Fruit fly (Drosophila melanogaster) whole organism, embryonic: Measurements from ENCODE around the gene Ir67a.

ENCODE experiments used
- CG11085 ChIP-seq: fragments of 200-800 bp; sonication (Bioruptor generic); IDR thresholded peaks from 2 replicates; pipeline ENCODE4 v1.3.6; 2022; ENCODE audit warnings: missing biosample characterization, missing genetic modification characterization
- CG12299 ChIP-seq: fragments of 200-800 bp; sonication (Bioruptor generic); optimal IDR thresholded peaks from 2 replicates; lab custom pipeline; 2018; ENCODE audit warnings: missing biosample characterization, mild to moderate bottlenecking, missing genetic modification characterization
- CG12391 ChIP-seq: fragments of 200-800 bp; sonication (Bioruptor generic); optimal IDR thresholded peaks from 3 replicates; lab custom pipeline; 2018; ENCODE audit warnings: missing biosample characterization, mild to moderate bottlenecking, missing genetic modification characterization, moderate library complexity
- CG16779 ChIP-seq: fragments of 200-800 bp; sonication (Bioruptor generic); IDR thresholded peaks from 2 replicates; pipeline ENCODE4 v1.3.6; 2022; ENCODE audit warnings: missing biosample characterization, missing genetic modification characterization
- CG31365 ChIP-seq: fragments of 200-800 bp; sonication (Bioruptor generic); optimal IDR thresholded peaks from 2 replicates; lab custom pipeline; 2018; ENCODE audit warnings: missing biosample characterization, mild to moderate bottlenecking, missing genetic modification characterization
- CG33213 ChIP-seq: fragments of 200-800 bp; sonication (Bioruptor generic); optimal IDR thresholded peaks from 3 replicates; lab custom pipeline; 2016; ENCODE audit warnings: missing biosample characterization, missing genetic modification characterization
- CrebB ChIP-seq: fragments of 200-800 bp; sonication (Bioruptor generic); optimal IDR thresholded peaks from 3 replicates; lab custom pipeline; 2018; ENCODE audit warnings: missing biosample characterization, mild to moderate bottlenecking, missing genetic modification characterization
- Scr ChIP-seq: fragments of 200-800 bp; sonication (Bioruptor generic); IDR thresholded peaks from 2 replicates; pipeline ENCODE4 v1.3.6; 2022; ENCODE audit warnings: missing biosample characterization, missing genetic modification characterization; ENCODE audit not compliant: partially characterized antibody
- Sry-δ ChIP-seq: fragments of 200-800 bp; sonication (Bioruptor generic); optimal IDR thresholded peaks from 2 replicates; lab custom pipeline; 2016; ENCODE audit warnings: missing biosample characterization, missing genetic modification characterization
- bbx ChIP-seq: fragments of 200-800 bp; sonication (Bioruptor generic); IDR thresholded peaks from 2 replicates; pipeline ENCODE4 v1.3.6; 2022; ENCODE audit warnings: missing biosample characterization, missing genetic modification characterization; ENCODE audit not compliant: partially characterized antibody
- gcm ChIP-seq: fragments of 200-800 bp; sonication (Bioruptor generic); optimal IDR thresholded peaks from 2 replicates; lab custom pipeline; 2019; ENCODE audit warnings: missing biosample characterization, mild to moderate bottlenecking, missing genetic modification characterization, moderate library complexity
- gcm2 ChIP-seq: fragments of 200-800 bp; sonication (Bioruptor generic); optimal IDR thresholded peaks from 2 replicates; lab custom pipeline; 2016; ENCODE audit warnings: missing biosample characterization, missing genetic modification characterization
- gsb-n ChIP-seq: fragments of 200-800 bp; sonication (Bioruptor generic); optimal IDR thresholded peaks from 3 replicates; lab custom pipeline; 2018; ENCODE audit warnings: missing biosample characterization, mild to moderate bottlenecking, missing genetic modification characterization

dm6 chr3L:9505713-9506062 lies 38.1 kb downstream of the Ir67a start:
- TF ChIP-seq bbx (GFP tag; lab: Robert Waterston, UW) (no peak), CG12299 (tag; lab: Kevin White, UChicago) (no peak), gcm (GFP tag; lab: Kevin White, UChicago) (no peak), CrebB (tag; lab: Kevin White, UChicago) (no peak), CG12391 (tag; lab: Kevin White, UChicago) (no peak), CG31365 (tag; lab: Kevin White, UChicago) (no peak), CG16779 (no peak), Sry-δ (no peak), Scr (no peak), CG11085 (no peak), CG33213 (no peak), gcm2 (GFP tag; lab: Kevin White, UChicago) (no peak), gsb-n (tag; lab: Kevin White, UChicago) (no peak)
